Fruit fly (Drosophila melanogaster) whole organism, prepupa: ENCODE results near the gene CG12054.

ENCODE experiments used
- Blimp-1 ChIP-seq: fragments of 200-800 bp; sonication (Bioruptor generic); optimal IDR thresholded peaks from 3 replicates; lab custom pipeline; 2017; ENCODE audit warnings: missing biosample characterization, missing genetic modification characterization, mild to moderate bottlenecking, moderate library complexity, missing genetic modification reagents
- CG10631 ChIP-seq: fragments of 200-800 bp; sonication (Bioruptor generic); optimal IDR thresholded peaks from 2 replicates; lab custom pipeline; 2016; ENCODE audit warnings: missing biosample characterization, missing genetic modification characterization
- CG10669 ChIP-seq: fragments of 200-800 bp; sonication (Bioruptor generic); optimal IDR thresholded peaks from 3 replicates; lab custom pipeline; 2018; ENCODE audit warnings: missing biosample characterization, mild to moderate bottlenecking, missing genetic modification characterization, moderate library complexity
- CG11294 ChIP-seq: fragments of 200-800 bp; sonication (Bioruptor generic); IDR thresholded peaks from 2 replicates; pipeline ENCODE4 v1.3.6; 2022; ENCODE audit warnings: missing biosample characterization, missing genetic modification characterization
- CG15336 ChIP-seq: fragments of 200-800 bp; sonication (Bioruptor generic); IDR thresholded peaks from 2 replicates; pipeline ENCODE4 v1.3.6; 2022; ENCODE audit warnings: missing biosample characterization, missing genetic modification characterization
- CG3032 ChIP-seq: fragments of 200-800 bp; optimal IDR thresholded peaks from 2 replicates; lab custom pipeline; 2019; ENCODE audit warnings: missing biosample characterization, mild to moderate bottlenecking, missing genetic modification characterization, moderate library complexity
- CG31627 ChIP-seq: fragments of 200-800 bp; sonication (Bioruptor generic); optimal IDR thresholded peaks from 3 replicates; lab custom pipeline; 2016; ENCODE audit warnings: missing biosample characterization, missing genetic modification characterization
- CG34406 ChIP-seq: fragments of 200-800 bp; sonication (Bioruptor generic); optimal IDR thresholded peaks from 3 replicates; lab custom pipeline; 2016; ENCODE audit warnings: missing biosample characterization, missing genetic modification characterization
- CG6163 ChIP-seq: fragments of 200-800 bp; sonication (Bioruptor generic); IDR thresholded peaks from 3 replicates; pipeline ENCODE4 v1.3.6; 2022; ENCODE audit warnings: missing biosample characterization, missing genetic modification characterization
- CG6854 ChIP-seq: fragments of 200-800 bp; sonication (Bioruptor generic); optimal IDR thresholded peaks from 2 replicates; lab custom pipeline; 2017; ENCODE audit warnings: missing biosample characterization, mild to moderate bottlenecking, missing genetic modification characterization
- CG8119 ChIP-seq: fragments of 200-800 bp; sonication (Bioruptor generic); IDR thresholded peaks from 3 replicates; pipeline ENCODE4 v1.3.6; 2022; ENCODE audit warnings: missing biosample characterization, missing genetic modification characterization
- CG8632 ChIP-seq: fragments of 200-800 bp; sonication (Bioruptor generic); optimal IDR thresholded peaks from 3 replicates; lab custom pipeline; 2016; ENCODE audit warnings: missing biosample characterization, missing genetic modification characterization
- CG9139 ChIP-seq: fragments of 200-800 bp; sonication (Bioruptor generic); optimal IDR thresholded peaks from 3 replicates; lab custom pipeline; 2017; ENCODE audit warnings: missing biosample characterization, mild to moderate bottlenecking, missing genetic modification characterization
- Eip75B ChIP-seq: fragments of 200-800 bp; sonication (Bioruptor generic); optimal IDR thresholded peaks from 3 replicates; lab custom pipeline; 2016; ENCODE audit warnings: missing biosample characterization, missing genetic modification characterization
- Eip78C ChIP-seq: fragments of 200-800 bp; sonication (Bioruptor generic); peaks from one replicate; lab custom pipeline; 2016; ENCODE audit warnings: missing biosample characterization, missing genetic modification characterization
- Eip93F ChIP-seq: fragments of 200-800 bp; sonication (Bioruptor generic); optimal IDR thresholded peaks from 2 replicates; lab custom pipeline; 2016; ENCODE audit warnings: missing biosample characterization, mild to moderate bottlenecking, missing genetic modification characterization
- Gug ChIP-seq: fragments of 200-800 bp; sonication (Bioruptor generic); IDR thresholded peaks from 2 replicates; pipeline ENCODE4 v1.3.6; 2022; ENCODE audit warnings: missing biosample characterization, missing genetic modification characterization
- Hr39 ChIP-seq: fragments of 200-800 bp; sonication (Bioruptor generic); optimal IDR thresholded peaks from 2 replicates; lab custom pipeline; 2016; ENCODE audit warnings: missing biosample characterization, missing genetic modification characterization
- Lpt ChIP-seq: fragments of 200-800 bp; sonication (Bioruptor generic); optimal IDR thresholded peaks from 3 replicates; lab custom pipeline; 2016; ENCODE audit warnings: missing biosample characterization, missing genetic modification characterization
- OdsH ChIP-seq: fragments of 200-800 bp; sonication (Bioruptor generic); optimal IDR thresholded peaks from 3 replicates; lab custom pipeline; 2016; ENCODE audit warnings: missing biosample characterization, missing genetic modification characterization
- Sox14 ChIP-seq: fragments of 200-800 bp; sonication (Bioruptor generic); optimal IDR thresholded peaks from 3 replicates; lab custom pipeline; 2016; ENCODE audit warnings: missing biosample characterization, missing genetic modification characterization
- Sox15 ChIP-seq: fragments of 200-800 bp; sonication (Bioruptor generic); optimal IDR thresholded peaks from 3 replicates; lab custom pipeline; 2016; ENCODE audit warnings: missing biosample characterization, missing genetic modification characterization
- achi ChIP-seq: fragments of 200-800 bp; sonication (Bioruptor generic); optimal IDR thresholded peaks from 3 replicates; lab custom pipeline; 2016; ENCODE audit warnings: missing biosample characterization, missing genetic modification characterization
- cyc ChIP-seq: fragments of 200-800 bp; sonication (Bioruptor generic); optimal IDR thresholded peaks from 3 replicates; lab custom pipeline; 2016; ENCODE audit warnings: missing biosample characterization, missing genetic modification characterization
- dac ChIP-seq: fragments of 200-800 bp; sonication (Bioruptor generic); optimal IDR thresholded peaks from 2 replicates; lab custom pipeline; 2017; ENCODE audit warnings: missing biosample characterization, mild to moderate bottlenecking, missing genetic modification characterization
- dsx ChIP-seq: fragments of 200-800 bp; optimal IDR thresholded peaks from 3 replicates; lab custom pipeline; 2019; ENCODE audit warnings: missing biosample characterization, mild to moderate bottlenecking, missing genetic modification characterization, moderate library complexity; ENCODE audit not compliant: poor library complexity, severe bottlenecking
- esn ChIP-seq: fragments of 200-800 bp; sonication (Bioruptor generic); optimal IDR thresholded peaks from 2 replicates; lab custom pipeline; 2016; ENCODE audit warnings: missing biosample characterization, mild to moderate bottlenecking, missing genetic modification characterization, moderate library complexity
- fd59A ChIP-seq: fragments of 200-800 bp; sonication (Bioruptor generic); optimal IDR thresholded peaks from 2 replicates; lab custom pipeline; 2017; ENCODE audit warnings: missing biosample characterization, mild to moderate bottlenecking, missing genetic modification characterization, missing genetic modification reagents
- fd85E ChIP-seq: fragments of 200-800 bp; sonication (Bioruptor generic); optimal IDR thresholded peaks from 3 replicates; lab custom pipeline; 2016; ENCODE audit warnings: missing biosample characterization, missing genetic modification characterization
- fkh ChIP-seq: fragments of 200-800 bp; sonication (Bioruptor generic); optimal IDR thresholded peaks from 3 replicates; lab custom pipeline; 2017; ENCODE audit warnings: missing biosample characterization, mild to moderate bottlenecking, missing genetic modification characterization, moderate library complexity
- net ChIP-seq: fragments of 200-800 bp; sonication (Bioruptor generic); optimal IDR thresholded peaks from 3 replicates; lab custom pipeline; 2016; ENCODE audit warnings: missing biosample characterization, missing genetic modification characterization
- pdm3 ChIP-seq: fragments of 200-800 bp; sonication (Bioruptor generic); optimal IDR thresholded peaks from 3 replicates; lab custom pipeline; 2016; ENCODE audit warnings: missing biosample characterization, missing genetic modification characterization
- spab ChIP-seq: fragments of 200-800 bp; sonication (Bioruptor generic); optimal IDR thresholded peaks from 2 replicates; lab custom pipeline; 2017; ENCODE audit warnings: missing biosample characterization, mild to moderate bottlenecking, missing genetic modification characterization, missing genetic modification reagents
- svp ChIP-seq: fragments of 200-800 bp; sonication (Bioruptor generic); peaks from one replicate; lab custom pipeline; 2016; ENCODE audit warnings: missing biosample characterization, missing genetic modification characterization
- topi ChIP-seq: fragments of 200-800 bp; sonication (Bioruptor generic); optimal IDR thresholded peaks from 3 replicates; lab custom pipeline; 2016; ENCODE audit warnings: missing biosample characterization, missing genetic modification characterization
- vri ChIP-seq: fragments of 200-800 bp; sonication (Bioruptor generic); optimal IDR thresholded peaks from 3 replicates; lab custom pipeline; 2016; ENCODE audit warnings: missing biosample characterization, mild to moderate bottlenecking, missing genetic modification characterization

Gene CG12054

DNA sequence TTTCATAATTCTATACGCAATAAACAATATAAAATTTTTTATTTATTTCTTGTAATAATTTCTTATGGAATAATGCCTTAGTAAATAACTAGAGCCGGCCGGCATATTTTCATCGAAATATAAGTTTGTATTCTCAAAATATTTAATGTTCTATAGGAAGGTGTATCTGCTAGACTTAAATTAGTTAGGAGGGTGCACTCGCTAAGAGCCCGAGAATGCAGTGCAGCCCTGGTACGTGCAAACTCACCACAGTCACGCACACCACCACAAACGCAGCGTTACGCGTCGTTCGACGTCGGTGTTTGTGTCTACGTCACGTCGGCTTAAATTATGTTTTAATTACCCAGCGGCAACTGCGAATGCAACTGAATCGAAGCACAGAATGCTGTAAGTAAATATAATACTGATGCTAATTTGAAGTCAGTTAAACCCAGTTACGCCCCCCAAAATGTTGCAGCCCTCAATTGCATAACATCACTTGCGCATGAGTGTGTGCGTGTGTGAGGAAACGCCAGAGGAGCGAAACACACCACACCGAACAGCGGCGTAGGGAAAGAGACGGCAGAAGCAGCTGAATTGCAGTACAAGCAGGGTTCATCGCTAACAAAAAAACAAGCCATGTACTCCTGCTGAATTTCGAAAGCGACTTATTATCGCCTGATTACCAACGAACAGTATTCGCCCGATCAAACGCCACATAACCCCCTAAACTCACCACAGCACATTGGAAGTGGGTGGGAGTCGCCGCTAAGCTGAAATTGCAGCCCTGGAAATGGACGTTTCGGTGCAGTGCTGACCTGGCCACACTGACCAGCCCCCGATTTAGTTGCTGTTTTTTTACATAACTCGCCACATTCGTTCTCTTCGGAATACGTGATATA is at the start of gene CG12054:
CG12054 (plus strand) TSS at position 247 of the 881 bp plus-strand sequence.
- TF ChIP-seq CG31627: no peak
- TF ChIP-seq svp: peak; percentile 34
- no peak for TF ChIP-seq Sox14 (GFP tag; lab: Kevin White, UChicago)
- no peak for TF ChIP-seq CG6854 (GFP tag; lab: Kevin White, UChicago)
- no peak for TF ChIP-seq CG11294 (GFP tag; lab: Robert Waterston, UW)
- peak; percentile 100 for TF ChIP-seq vri (GFP tag; lab: Kevin White, UChicago)
- TF ChIP-seq esn (GFP tag; lab: Kevin White, UChicago): peak; percentile 31
- peak; percentile 23 for TF ChIP-seq pdm3 (GFP tag; lab: Kevin White, UChicago)
- no peak for TF ChIP-seq CG34406 (GFP tag; lab: Kevin White, UChicago)
- peak; percentile 76 for TF ChIP-seq Eip78C (GFP tag; lab: Kevin White, UChicago)
- TF ChIP-seq OdsH: peak; percentile 12
- TF ChIP-seq topi (GFP tag; lab: Kevin White, UChicago): peak; percentile 18

DNA sequence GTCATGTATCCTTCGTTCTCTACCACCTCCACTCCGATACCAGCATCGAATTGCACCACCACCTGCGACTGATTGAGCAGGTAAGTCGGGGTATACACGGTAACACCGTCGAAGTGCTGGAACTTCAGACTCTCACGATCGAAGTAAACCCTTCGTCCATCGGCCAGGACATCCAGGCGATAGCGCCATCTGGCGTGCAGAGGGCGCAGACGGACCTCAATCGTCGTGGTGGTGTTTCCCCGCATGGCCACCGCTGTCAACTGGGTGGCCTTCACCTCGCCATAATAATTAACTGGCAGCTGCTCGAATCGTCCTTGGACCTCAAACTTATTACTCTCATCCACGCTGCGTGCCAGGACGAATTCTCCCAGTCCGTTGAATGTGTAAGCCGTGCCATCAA is 38.7 kb upstream of the CG12054 start:
- no peak for TF ChIP-seq dsx (GFP tag; lab: Kevin White, UChicago)
- no peak for TF ChIP-seq CG6854 (GFP tag; lab: Kevin White, UChicago)
- no peak for TF ChIP-seq Lpt
- TF ChIP-seq CG8119 (GFP tag; lab: Robert Waterston, UW): no peak
- TF ChIP-seq esn (GFP tag; lab: Kevin White, UChicago): no peak
- TF ChIP-seq, all 60 proteins: peak for 0

DNA sequence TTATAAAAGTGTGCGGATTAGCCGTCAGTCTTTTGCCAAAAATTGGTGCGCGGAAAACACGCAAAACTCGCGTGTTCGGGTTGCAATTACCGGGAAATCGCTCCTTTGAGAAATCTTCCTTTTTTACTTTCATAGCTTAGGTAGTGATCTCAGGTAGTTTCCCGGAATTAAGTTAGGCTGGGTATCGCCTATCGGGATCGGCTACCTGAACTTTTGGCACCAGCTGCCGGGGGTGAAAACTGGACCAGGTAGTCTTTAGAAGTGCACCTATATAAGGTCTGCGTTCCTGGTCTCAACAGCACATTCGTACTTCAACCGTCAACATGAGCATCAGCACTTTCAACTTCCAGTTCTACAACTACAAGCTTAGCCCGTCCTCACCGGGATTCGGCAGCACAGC is 27.4 kb upstream of the CG12054 start, which contains the start of gene bnk:
bnk (plus strand) TSS at position 301 of the 400 bp plus-strand sequence.
- no peak for TF ChIP-seq Eip75B (GFP tag; lab: Kevin White, UChicago)
- no peak for TF ChIP-seq CG10631 (GFP tag; lab: Kevin White, UChicago)
- TF ChIP-seq CG9139 (GFP tag; lab: Kevin White, UChicago): no peak
- TF ChIP-seq vri (GFP tag; lab: Kevin White, UChicago): no peak
- no peak for TF ChIP-seq Sox15 (GFP tag; lab: Kevin White, UChicago)
- TF ChIP-seq svp: no peak
- no peak for TF ChIP-seq Eip93F (GFP tag; lab: Kevin White, UChicago)

DNA sequence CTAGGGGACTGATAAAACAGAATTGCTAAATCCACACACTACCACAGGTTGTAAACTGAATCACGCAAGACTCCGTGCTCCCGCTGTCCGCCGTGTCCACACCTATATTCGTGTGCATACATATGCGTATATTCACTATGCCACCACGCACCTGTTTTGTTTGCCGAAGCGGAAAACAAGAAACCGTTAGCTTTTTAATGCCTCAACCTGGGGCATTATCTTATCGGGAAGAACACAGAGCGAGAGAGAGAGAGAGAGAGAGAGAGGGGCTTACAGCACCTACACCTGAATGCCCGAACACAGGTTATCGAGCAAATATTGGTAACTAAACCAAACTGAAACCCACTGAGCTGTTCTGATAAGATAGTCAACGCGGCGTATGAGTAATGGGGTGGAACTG is 25.9 kb upstream of the CG12054 start:
- TF ChIP-seq fkh (peak; percentile 67), Eip93F (GFP tag; lab: Kevin White, UChicago) (peak; percentile 16), CG15336 (GFP tag; lab: Robert Waterston, UW) (no peak), vri (GFP tag; lab: Kevin White, UChicago) (peak; percentile 63), Eip78C (GFP tag; lab: Kevin White, UChicago) (peak; percentile 18)

DNA sequence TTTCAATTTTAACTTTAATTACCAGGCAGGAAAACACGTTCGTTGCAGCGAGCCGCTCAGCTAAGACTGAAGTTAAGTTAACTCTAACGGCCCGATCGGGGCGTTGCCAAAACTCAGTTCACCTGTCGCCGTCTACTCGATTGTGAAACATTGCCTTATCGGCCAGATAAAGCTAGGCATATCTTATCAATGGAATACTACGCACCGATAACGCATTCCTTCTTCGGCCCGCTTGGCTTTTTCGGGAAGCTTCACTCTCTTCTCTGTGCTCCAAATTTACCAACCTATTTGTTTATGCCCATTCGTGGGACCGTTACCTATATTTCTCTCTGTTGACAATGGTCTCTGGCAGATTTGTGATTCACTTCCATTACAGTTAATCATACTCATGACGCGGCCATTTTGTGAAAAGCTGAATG is 24.8 kb upstream of the CG12054 start, which contains the start of gene mesh:
mesh (minus strand) TSS at position 68 of the 419 bp plus-strand sequence.
- peak; percentile 67 for TF ChIP-seq fkh
- peak; percentile 61 for TF ChIP-seq Eip93F (GFP tag; lab: Kevin White, UChicago)
- TF ChIP-seq vri (GFP tag; lab: Kevin White, UChicago): peak; percentile 89
- TF ChIP-seq spab: no peak

DNA sequence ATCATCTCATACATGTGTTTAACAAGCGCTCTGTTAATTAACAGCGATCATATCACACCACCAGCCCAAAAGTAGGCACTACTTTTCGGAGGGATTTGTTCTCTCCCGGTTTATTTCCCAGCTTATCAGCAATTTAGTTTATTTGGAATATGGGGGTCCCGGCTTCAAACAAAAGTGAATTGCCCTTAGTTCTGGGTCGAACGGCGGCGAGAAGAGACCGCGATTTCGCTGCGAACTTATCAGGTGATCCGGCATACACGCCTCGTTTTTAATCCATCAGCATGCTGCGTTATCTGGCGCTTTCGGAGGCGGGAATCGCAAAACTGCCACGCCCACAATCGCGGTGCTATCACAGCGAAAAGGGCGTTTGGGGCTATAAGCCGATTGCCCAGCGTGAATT is 23.8 kb upstream of the CG12054 start, which contains the start of gene CG1544:
CG1544 (plus strand) TSS at position 186 of the 400 bp plus-strand sequence.
- TF ChIP-seq dac (GFP tag; lab: Kevin White, UChicago) (no peak), Hr39 (GFP tag; lab: Kevin White, UChicago) (no peak), CG6163 (GFP tag; lab: Robert Waterston, UW) (no peak), CG8632 (GFP tag; lab: Kevin White, UChicago) (no peak), CG10669 (GFP tag; lab: Kevin White, UChicago) (no peak), CG34406 (GFP tag; lab: Kevin White, UChicago) (no peak), fd85E (GFP tag; lab: Kevin White, UChicago) (no peak), cyc (GFP tag; lab: Kevin White, UChicago) (no peak), Gug (GFP tag; lab: Robert Waterston, UW) (0 out of 2 replicates have a peak, but pooled peaks have one; percentile 31), Blimp-1 (GFP tag; lab: Kevin White, UChicago) (peak; percentile 3), Eip78C (GFP tag; lab: Kevin White, UChicago) (peak; percentile 51), esn (GFP tag; lab: Kevin White, UChicago) (no peak), topi (GFP tag; lab: Kevin White, UChicago) (no peak), net (GFP tag; lab: Kevin White, UChicago) (no peak), achi (GFP tag; lab: Kevin White, UChicago) (no peak), fd59A (GFP tag; lab: Kevin White, UChicago) (no peak), CG3032 (tag; lab: Kevin White, UChicago) (no peak), fkh (peak; percentile 10), CG11294 (GFP tag; lab: Robert Waterston, UW) (no peak)
